Worm (Caenorhabditis elegans) whole organism, young adult: ENCODE data around the gene Y54G11A.19.
A peak's percentile ranks its signal among the peaks of the same experiment; 100 is the strongest.

Source experiments
- B0035.1 ChIP-seq: sonication (generic microtip); optimal IDR thresholded peaks from 2 replicates; lab custom pipeline; 2016; ENCODE audit warnings: missing genetic modification characterization, mild to moderate bottlenecking, missing compliant biosample characterization, missing genotype, missing genetic modification reagents
- B0336.3 ChIP-seq: fragments of 200-800 bp; sonication (Bioruptor generic); IDR thresholded peaks from 2 replicates; pipeline ENCODE4 v1.3.6; 2022; ENCODE audit warnings: missing genetic modification characterization, missing compliant biosample characterization
- D2030.7 ChIP-seq: fragments of 200-800 bp; sonication (Bioruptor generic); IDR thresholded peaks from 2 replicates; pipeline ENCODE4 v1.3.6; 2022; ENCODE audit warnings: missing genetic modification reagents, missing genetic modification characterization, missing compliant biosample characterization
- F10E7.11 ChIP-seq: sonication (generic microtip); optimal IDR thresholded peaks from 2 replicates; lab custom pipeline; 2017; ENCODE audit warnings: mild to moderate bottlenecking, missing genetic modification characterization, moderate library complexity, missing compliant biosample characterization
- F22D6.2 ChIP-seq: sonication (generic microtip); optimal IDR thresholded peaks from 2 replicates; lab custom pipeline; 2016; ENCODE audit warnings: mild to moderate bottlenecking, missing genetic modification characterization, missing compliant biosample characterization
- F33H1.4 ChIP-seq: fragments of 200-800 bp; sonication (Bioruptor generic); IDR thresholded peaks from 2 replicates; pipeline ENCODE4 v1.3.6; 2022; ENCODE audit warnings: missing genetic modification reagents, missing genetic modification characterization, missing compliant biosample characterization
- F52B5.7 ChIP-seq: sonication (generic microtip); optimal IDR thresholded peaks from 2 replicates; lab custom pipeline; 2016; ENCODE audit warnings: mild to moderate bottlenecking, missing genetic modification characterization, missing compliant biosample characterization
- K11D2.4 ChIP-seq: fragments of 200-800 bp; sonication (Bioruptor generic); IDR thresholded peaks from 2 replicates; pipeline ENCODE4 v1.3.6; 2022; ENCODE audit warnings: missing genetic modification reagents, missing genetic modification characterization, missing compliant biosample characterization
- K12H6.12 ChIP-seq: fragments of 200-800 bp; sonication (Bioruptor generic); optimal IDR thresholded peaks from 2 replicates; lab custom pipeline; 2018; ENCODE audit warnings: mild to moderate bottlenecking, missing genetic modification characterization, missing compliant biosample characterization
- Y67H2A.10 ChIP-seq: fragments of 200-800 bp; sonication (Bioruptor generic); conservative IDR thresholded peaks from 2 replicates; pipeline ENCODE4 v1.3.6; 2022; ENCODE audit warnings: missing genetic modification reagents, missing genetic modification characterization, missing compliant biosample characterization
- ZK185.1 ChIP-seq: sonication (generic microtip); optimal IDR thresholded peaks from 2 replicates; lab custom pipeline; 2016; ENCODE audit warnings: mild to moderate bottlenecking, missing genetic modification characterization, missing compliant biosample characterization; ENCODE audit not compliant: poor library complexity, severe bottlenecking
- akir-1 ChIP-seq: fragments of 200-800 bp; sonication (Bioruptor generic); optimal IDR thresholded peaks from 2 replicates; lab custom pipeline; 2018; ENCODE audit warnings: mild to moderate bottlenecking, missing genetic modification characterization, moderate library complexity, missing compliant biosample characterization
- ama-1 ChIP-seq, 3 experiments: fragments of 150-350 bp in 1 of 3; sonication (generic microtip) in 2 of 3; optimal IDR thresholded peaks; 2 replicates each; lab custom pipeline; 2014 to 2018; ENCODE audit warnings: missing biosample characterization in 2 of 3, missing genetic modification characterization in 2 of 3, missing genetic modification reagents in 2 of 3
- attf-6 ChIP-seq: fragments of 200-800 bp; sonication (Bioruptor generic); IDR thresholded peaks from 2 replicates; pipeline ENCODE4 v1.3.6; 2022; ENCODE audit warnings: missing genetic modification reagents, missing genetic modification characterization, missing compliant biosample characterization
- bed-2 ChIP-seq: fragments of 200-800 bp; sonication (Bioruptor generic); IDR thresholded peaks from 2 replicates; pipeline ENCODE4 v1.3.6; 2022; ENCODE audit warnings: missing genetic modification reagents, missing genetic modification characterization, missing compliant biosample characterization
- cebp-1 ChIP-seq, 2 experiments: fragments of 200-800 bp in 1 of 2; sonication (Bioruptor generic) in 1 of 2; sonication (generic microtip) in 1 of 2; IDR thresholded peaks in 1 of 2; optimal IDR thresholded peaks in 1 of 2; 2 replicates each; pipeline versions ENCODE4 v1.3.6 to Lab custom; 2017 to 2022; ENCODE audit warnings: missing compliant biosample characterization in 2 of 2, missing genetic modification characterization in 2 of 2, mild to moderate bottlenecking in 1 of 2, missing genetic modification reagents in 1 of 2, moderate library complexity in 1 of 2
- cebp-2 ChIP-seq: fragments of 200-800 bp; sonication (Bioruptor generic); IDR thresholded peaks from 2 replicates; pipeline ENCODE4 v1.3.6; 2022; ENCODE audit warnings: missing genetic modification characterization, missing compliant biosample characterization
- ceh-100 ChIP-seq: fragments of 200-800 bp; sonication (Bioruptor generic); IDR thresholded peaks from 2 replicates; pipeline ENCODE4 v1.3.6; 2022; ENCODE audit warnings: missing genetic modification reagents, missing genetic modification characterization, missing compliant biosample characterization
- ceh-40 ChIP-seq: fragments of 200-800 bp; sonication (Bioruptor generic); IDR thresholded peaks from 2 replicates; pipeline ENCODE4 v1.3.6; 2022; ENCODE audit warnings: missing genetic modification characterization, missing compliant biosample characterization
- ceh-58 ChIP-seq: fragments of 200-800 bp; sonication (Bioruptor generic); IDR thresholded peaks from 2 replicates; pipeline ENCODE4 v1.3.6; 2022; ENCODE audit warnings: missing genetic modification characterization, missing compliant biosample characterization
- ceh-79 ChIP-seq: sonication (generic microtip); optimal IDR thresholded peaks from 2 replicates; lab custom pipeline; 2017; ENCODE audit warnings: mild to moderate bottlenecking, missing genetic modification characterization, missing compliant biosample characterization
- chd-7 ChIP-seq: sonication (generic microtip); optimal IDR thresholded peaks from 2 replicates; lab custom pipeline; 2016; ENCODE audit warnings: mild to moderate bottlenecking, missing genetic modification characterization, moderate library complexity, missing compliant biosample characterization
- dox-1 ChIP-seq: fragments of 200-800 bp; sonication (Bioruptor generic); IDR thresholded peaks from 2 replicates; pipeline ENCODE4 v1.3.6; 2022; ENCODE audit warnings: missing genetic modification reagents, missing genetic modification characterization, missing compliant biosample characterization
- fkh-3 ChIP-seq: sonication (generic microtip); optimal IDR thresholded peaks from 2 replicates; lab custom pipeline; 2016; ENCODE audit warnings: mild to moderate bottlenecking, missing genetic modification characterization, missing compliant biosample characterization
- hlh-26 ChIP-seq: fragments of 200-800 bp; sonication (Bioruptor generic); conservative IDR thresholded peaks from 2 replicates; pipeline ENCODE4 v1.3.6; 2022; ENCODE audit warnings: missing genetic modification reagents, missing genetic modification characterization, missing compliant biosample characterization
- hmg-20 ChIP-seq: fragments of 200-800 bp; sonication (Bioruptor generic); IDR thresholded peaks from 2 replicates; pipeline ENCODE4 v1.3.6; 2022; ENCODE audit warnings: missing genetic modification reagents, missing genetic modification characterization, missing compliant biosample characterization
- let-526 ChIP-seq: fragments of 200-800 bp; sonication (Bioruptor generic); IDR thresholded peaks from 2 replicates; pipeline ENCODE4 v1.3.6; 2022; ENCODE audit warnings: missing genetic modification reagents, missing genetic modification characterization, missing compliant biosample characterization
- lin-40 ChIP-seq: sonication (generic microtip); optimal IDR thresholded peaks from 2 replicates; lab custom pipeline; 2016; ENCODE audit warnings: missing genetic modification characterization, mild to moderate bottlenecking, missing compliant biosample characterization, missing genotype, missing genetic modification reagents
- lin-54 ChIP-seq: fragments of 200-800 bp; sonication (Bioruptor generic); optimal IDR thresholded peaks from 2 replicates; lab custom pipeline; 2018; ENCODE audit warnings: mild to moderate bottlenecking, missing genetic modification characterization, missing compliant biosample characterization
- lsl-1 ChIP-seq: fragments of 200-800 bp; sonication (Bioruptor generic); optimal IDR thresholded peaks from 2 replicates; lab custom pipeline; 2018; ENCODE audit warnings: mild to moderate bottlenecking, missing genetic modification characterization, moderate library complexity, missing compliant biosample characterization
- mcd-1 ChIP-seq: fragments of 200-800 bp; sonication (Bioruptor generic); IDR thresholded peaks from 2 replicates; pipeline ENCODE4 v1.3.6; 2022; ENCODE audit warnings: missing genetic modification reagents, missing genetic modification characterization, missing compliant biosample characterization
- mxl-1 ChIP-seq: sonication (generic microtip); optimal IDR thresholded peaks from 2 replicates; lab custom pipeline; 2016; ENCODE audit warnings: missing genetic modification characterization, missing compliant biosample characterization
- nfya-2 ChIP-seq: fragments of 200-800 bp; sonication (Bioruptor generic); IDR thresholded peaks from 2 replicates; pipeline ENCODE4 v1.3.6; 2022; ENCODE audit warnings: missing genetic modification reagents, missing genetic modification characterization, missing compliant biosample characterization
- nhr-80 ChIP-seq: sonication (generic microtip); optimal IDR thresholded peaks from 2 replicates; lab custom pipeline; 2016; ENCODE audit warnings: missing genetic modification characterization, missing compliant biosample characterization
- nhr-90 ChIP-seq: sonication (generic microtip); optimal IDR thresholded peaks from 2 replicates; lab custom pipeline; 2016; ENCODE audit warnings: missing genotype, mild to moderate bottlenecking, missing genetic modification characterization, missing compliant biosample characterization
- rec-8 ChIP-seq, 2 experiments: sonication (generic microtip); optimal IDR thresholded peaks; 2 replicates each; lab custom pipeline; 2016; ENCODE audit warnings: mild to moderate bottlenecking in 2 of 2, missing genetic modification characterization in 2 of 2, missing genetic modification reagents in 2 of 2, missing genotype in 2 of 2, missing biosample characterization in 1 of 2, missing compliant biosample characterization in 1 of 2, moderate library complexity in 1 of 2
- repo-1 ChIP-seq: sonication (generic microtip); optimal IDR thresholded peaks from 2 replicates; lab custom pipeline; 2017; ENCODE audit warnings: mild to moderate bottlenecking, missing genetic modification characterization, missing compliant biosample characterization
- sea-2 ChIP-seq: fragments of 200-800 bp; sonication (Bioruptor generic); IDR thresholded peaks from 2 replicates; pipeline ENCODE4 v1.3.6; 2022; ENCODE audit warnings: missing genetic modification characterization, missing compliant biosample characterization
- snpc-4 ChIP-seq, 5 experiments: fragments of 150-350 bp in 1 of 5; sonication (generic microtip) in 4 of 5; optimal IDR thresholded peaks; 2 replicates each; lab custom pipeline; 2014 to 2018; ENCODE audit warnings: missing genetic modification characterization in 5 of 5, missing biosample characterization in 3 of 5, antibody characterized with exemption in 2 of 5, mild to moderate bottlenecking in 2 of 5, missing compliant biosample characterization in 2 of 5, missing genotype in 2 of 5, moderate library complexity in 2 of 5, missing genetic modification reagents in 1 of 5
- sptf-2 ChIP-seq: fragments of 200-800 bp; sonication (Bioruptor generic); optimal IDR thresholded peaks from 2 replicates; lab custom pipeline; 2018; ENCODE audit warnings: mild to moderate bottlenecking, missing genetic modification characterization, missing compliant biosample characterization
- tlf-1 ChIP-seq: fragments of 200-800 bp; sonication (Bioruptor generic); optimal IDR thresholded peaks from 2 replicates; lab custom pipeline; 2018; ENCODE audit warnings: mild to moderate bottlenecking, missing genetic modification characterization, missing compliant biosample characterization
- zim-3 ChIP-seq: sonication (generic microtip); optimal IDR thresholded peaks from 2 replicates; lab custom pipeline; 2017; ENCODE audit warnings: mild to moderate bottlenecking, missing genetic modification characterization, moderate library complexity, missing compliant biosample characterization
- ztf-18 ChIP-seq: sonication (generic microtip); optimal IDR thresholded peaks from 2 replicates; lab custom pipeline; 2016; ENCODE audit warnings: missing genotype, mild to moderate bottlenecking, missing genetic modification characterization, missing compliant biosample characterization
- ztf-22 ChIP-seq: fragments of 200-800 bp; sonication (Bioruptor generic); optimal IDR thresholded peaks from 2 replicates; lab custom pipeline; 2018; ENCODE audit warnings: mild to moderate bottlenecking, missing genetic modification characterization, moderate library complexity, missing compliant biosample characterization
- ztf-26 ChIP-seq: sonication (generic microtip); optimal IDR thresholded peaks from 2 replicates; lab custom pipeline; 2017; ENCODE audit warnings: missing genetic modification characterization, missing compliant biosample characterization
- ztf-28 ChIP-seq: fragments of 200-800 bp; sonication (Bioruptor generic); IDR thresholded peaks from 2 replicates; pipeline ENCODE4 v1.3.6; 2022; ENCODE audit warnings: missing genetic modification reagents, missing genetic modification characterization, missing compliant biosample characterization

Gene Y54G11A.19

DNA sequence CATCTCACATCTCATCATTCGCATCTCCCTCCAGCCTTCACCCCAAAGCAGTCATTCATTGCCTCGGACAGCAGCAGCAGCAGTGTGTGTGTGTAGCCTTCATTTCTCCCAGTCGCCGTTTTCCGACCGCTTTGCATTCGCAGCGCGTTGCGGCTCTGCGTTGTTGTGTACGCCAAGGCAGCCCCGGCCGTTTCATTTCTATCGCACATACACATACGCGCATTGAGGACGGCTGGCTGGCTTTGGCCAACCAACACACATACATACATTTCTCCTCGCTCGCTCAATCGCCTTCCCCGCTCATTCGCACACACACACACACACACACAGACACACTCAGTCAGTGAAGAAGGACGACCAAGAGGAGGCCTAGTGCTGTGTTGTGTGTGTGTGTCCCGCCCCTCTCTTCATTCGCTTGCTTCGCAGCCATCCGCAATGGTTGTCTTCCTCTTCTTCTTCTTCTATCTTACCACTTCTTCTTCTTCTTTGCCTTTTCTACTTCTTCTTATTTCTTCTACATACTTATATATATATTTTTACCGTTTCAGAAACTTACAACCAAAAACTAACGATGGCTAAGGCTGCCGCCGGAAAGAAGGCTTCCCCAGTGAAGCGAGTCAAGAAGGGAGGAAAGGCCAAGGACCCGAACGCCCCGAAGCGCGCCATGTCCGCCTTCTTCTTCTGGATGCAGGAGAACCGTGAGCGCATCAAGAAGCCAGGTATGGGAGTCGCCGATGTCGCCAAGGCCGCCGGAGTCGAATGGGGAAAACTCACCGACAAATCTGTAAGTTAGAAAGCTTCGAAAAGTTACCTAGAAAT, 6.3 kb downstream of the Y54G11A.19 start, which contains the start of gene hmg-1.1 (continued):
- TF ChIP-seq nfya-2 (GFP tag; lab: Robert Waterston, UW), result no peak
- TF ChIP-seq dox-1, result peak; percentile 88
- peak; percentile 65 for TF ChIP-seq lin-40 (tag; lab: Kevin White, UChicago)
- TF ChIP-seq B0035.1 (tag; lab: Kevin White, UChicago), result no peak
- no peak for TF ChIP-seq ztf-22 (GFP tag; lab: Kevin White, UChicago)
- TF ChIP-seq ceh-40, result 0 out of 2 replicates have a peak, but pooled peaks have one; percentile 49
- no peak for TF ChIP-seq F33H1.4
- TF ChIP-seq sea-2, result no peak
- TF ChIP-seq ZK185.1 (tag; lab: Kevin White, UChicago), result peak; percentile 41
- no peak for TF ChIP-seq ama-1 (optimal IDR thresholded peaks at IDR 0.05; lab: Kevin White, UChicago)
- TF ChIP-seq ama-1 (GFP tag; optimal IDR thresholded peaks at IDR 0.05; lab: Kevin White, UChicago), result no peak
- TF ChIP-seq nhr-90 (tag; lab: Kevin White, UChicago), result peak; percentile 52
- TF ChIP-seq ztf-26 (tag; lab: Kevin White, UChicago), result no peak
- TF ChIP-seq rec-8 (tag; optimal IDR thresholded peaks at IDR 0.05; lab: Kevin White, UChicago), result no peak
- peak; percentile 9; the same call in 1 of the 2 replicates for TF ChIP-seq ceh-100 (GFP tag; lab: Robert Waterston, UW)
- TF ChIP-seq chd-7 (tag; lab: Kevin White, UChicago), result peak; percentile 70
- TF ChIP-seq bed-2 (GFP tag; lab: Robert Waterston, UW), result no peak
- TF ChIP-seq F22D6.2 (tag; lab: Kevin White, UChicago), result no peak
- 0 out of 2 replicates have a peak, but pooled peaks have one; percentile 38 for TF ChIP-seq let-526 (GFP tag; lab: Robert Waterston, UW)
- no peak for TF ChIP-seq fkh-3 (tag; lab: Kevin White, UChicago)
- TF ChIP-seq snpc-4 (GFP tag; optimal IDR thresholded peaks at IDR 0.05; lab: Kevin White, UChicago), result no peak
- peak; percentile 17 to 70 (median 52) for TF ChIP-seq snpc-4 (tag; optimal IDR thresholded peaks at IDR 0.05; lab: Kevin White, UChicago)
- peak; percentile 19; the same call in 1 of the 2 replicates for TF ChIP-seq K11D2.4 (GFP tag; lab: Robert Waterston, UW)
- peak; percentile 8 for TF ChIP-seq lsl-1 (GFP tag; lab: Kevin White, UChicago)
- no peak for TF ChIP-seq ceh-79
- TF ChIP-seq F52B5.7 (tag; lab: Kevin White, UChicago), result no peak
- peak; percentile 75 for TF ChIP-seq lin-54 (GFP tag; lab: Kevin White, UChicago)
- TF ChIP-seq cebp-2 (GFP tag; lab: Robert Waterston, UW), result peak; percentile 83; the same call in 1 of the 2 replicates
- peak; percentile 17 for TF ChIP-seq repo-1
- peak; percentile 82 for TF ChIP-seq ztf-18 (tag; lab: Kevin White, UChicago)
- peak; percentile 93 for TF ChIP-seq nhr-80
- no peak for TF ChIP-seq attf-6 (GFP tag; lab: Robert Waterston, UW)
- TF ChIP-seq mcd-1, result peak; percentile 69
- no peak for TF ChIP-seq ceh-58 (GFP tag; lab: Robert Waterston, UW)
- no peak for TF ChIP-seq ztf-28
- TF ChIP-seq hmg-20 (GFP tag; lab: Robert Waterston, UW), result no peak
- TF ChIP-seq Y67H2A.10 (GFP tag; lab: Robert Waterston, UW), result no peak
- no peak for TF ChIP-seq cebp-1 (GFP tag; IDR thresholded peaks at IDR 0.05; lab: Robert Waterston, UW)
- TF ChIP-seq cebp-1 (tag; optimal IDR thresholded peaks at IDR 0.05; lab: Kevin White, UChicago), result peak; percentile 82
- TF ChIP-seq mxl-1 (tag; lab: Kevin White, UChicago), result no peak
- TF ChIP-seq akir-1, result peak; percentile 35
- peak; percentile 86 for TF ChIP-seq K12H6.12
- TF ChIP-seq hlh-26 (GFP tag; lab: Robert Waterston, UW), result no peak
- TF ChIP-seq tlf-1 (GFP tag; lab: Kevin White, UChicago), result peak; percentile 17
- TF ChIP-seq zim-3 (tag; lab: Kevin White, UChicago), result peak; percentile 29
- TF ChIP-seq sptf-2 (GFP tag; lab: Kevin White, UChicago), result no peak
- peak; percentile 57 for TF ChIP-seq B0336.3
- TF ChIP-seq D2030.7 (GFP tag; lab: Robert Waterston, UW), result no peak
- no peak for TF ChIP-seq F10E7.11 (tag; lab: Kevin White, UChicago)
